Worm (Caenorhabditis elegans): Measurements from ENCODE around the gene arrd-2.

arrd-2 gene

ce11 chrII:9421969-9422368 is 14.4 kb downstream of the arrd-2 start, which contains the start of gene M176.11:
Gene M176.11, plus strand, starts transcription at chrII:9422269.
- TF ChIP-seq zip-8 (tag; optimal IDR thresholded peaks at IDR 0.05) (no peak), lsy-2 (tag; optimal IDR thresholded peaks at IDR 0.05) (no peak), unc-120 (tag; optimal IDR thresholded peaks at IDR 0.05; ENCODE audit: poor library complexity, severe bottlenecking) (no peak), ceh-43 (GFP tag; optimal IDR thresholded peaks at IDR 0.05) (no peak), nhr-12 (tag; optimal IDR thresholded peaks at IDR 0.05) (no peak), lin-32 (GFP tag; optimal IDR thresholded peaks at IDR 0.05) (no peak), drap-1 (GFP tag; optimal IDR thresholded peaks at IDR 0.05) (no peak), mab-5 (tag; optimal IDR thresholded peaks at IDR 0.05) (no peak), unc-62 (GFP tag; optimal IDR thresholded peaks at IDR 0.05) (no peak)

DNA sequence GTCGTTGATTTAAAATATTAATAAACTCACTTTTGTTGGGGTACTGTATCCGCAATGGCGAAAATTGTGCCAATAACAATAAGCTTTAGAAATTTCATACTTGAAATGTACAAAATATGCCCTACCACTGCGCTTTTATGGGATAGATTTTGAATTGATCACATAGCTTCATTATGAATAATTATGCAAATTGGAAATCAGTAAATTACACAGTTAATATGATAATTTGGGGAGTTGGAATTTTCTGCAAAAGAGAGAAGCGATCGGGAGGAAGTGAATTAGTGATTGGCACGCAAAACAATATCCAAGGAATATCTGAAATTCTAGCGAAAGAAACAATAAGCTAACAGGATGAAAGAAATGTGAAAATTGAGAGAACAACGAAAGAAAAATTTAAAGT is 18.5 kb downstream of the arrd-2 start, which contains the start of gene M176.10:
M176.10 (minus strand) TSS at position 101 of the 400 bp plus-strand sequence.
- TF ChIP-seq nhr-2 (tag; optimal IDR thresholded peaks at IDR 0.05) (no peak), mep-1 (tag; optimal IDR thresholded peaks at IDR 0.05) (no peak), nhr-28 (tag; optimal IDR thresholded peaks at IDR 0.05) (no peak), lin-13 (tag; optimal IDR thresholded peaks at IDR 0.05) (no peak), unc-39 (tag; optimal IDR thresholded peaks at IDR 0.05) (no peak), lin-32 (GFP tag; optimal IDR thresholded peaks at IDR 0.05) (no peak), nhr-12 (tag; optimal IDR thresholded peaks at IDR 0.05) (no peak), ces-1 (GFP tag; optimal IDR thresholded peaks at IDR 0.05) (no peak), sptf-1 (tag; optimal IDR thresholded peaks at IDR 0.05) (no peak), ceh-83 (GFP tag; optimal IDR thresholded peaks at IDR 0.05) (no peak), ztf-11 (tag; optimal IDR thresholded peaks at IDR 0.05) (no peak), ham-2 (GFP tag; optimal IDR thresholded peaks at IDR 0.05) (no peak), elt-3 (tag; optimal IDR thresholded peaks at IDR 0.05) (no peak), mab-5 (tag; optimal IDR thresholded peaks at IDR 0.05) (no peak), bed-3 (GFP tag; optimal IDR thresholded peaks at IDR 0.05) (no peak), pha-4 (tag; optimal IDR thresholded peaks at IDR 0.05) (no peak)

- TF ChIP-seq elt-1 (tag; optimal IDR thresholded peaks at IDR 0.05; ENCODE audit: borderline replicate concordance, insufficient read depth) (no peak), flh-1 (GFP tag; optimal IDR thresholded peaks at IDR 0.05) (no peak)
Measured at ce11 chrII:9427644-9428043, 20.1 kb downstream of the arrd-2 start, which contains the start of gene M176.5. Gene M176.5, minus strand, starts transcription at chrII:9427744.

DNA sequence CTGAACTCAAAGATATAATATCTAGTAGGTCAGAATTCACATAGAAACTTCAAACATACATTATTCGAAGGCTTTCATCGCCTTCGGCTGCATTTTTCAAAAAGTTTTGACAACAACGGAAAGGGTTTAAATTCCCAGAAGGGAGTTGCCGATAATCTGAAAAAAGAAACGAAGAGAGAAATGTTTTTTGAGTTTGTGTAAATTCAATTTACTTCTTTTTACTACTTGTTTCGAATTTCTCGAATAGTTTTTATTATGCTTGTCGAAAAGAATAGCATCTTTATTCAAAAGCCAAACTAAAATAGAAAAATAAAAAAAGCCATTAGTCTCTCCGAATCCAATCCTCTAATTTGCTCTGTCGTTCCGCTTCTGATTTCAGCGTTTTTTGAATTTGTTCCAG is 23.6 kb downstream of the arrd-2 start:
- TF ChIP-seq ces-1 (GFP tag; optimal IDR thresholded peaks at IDR 0.05): peak; percentile 27
- no peak for TF ChIP-seq pha-4 (tag; optimal IDR thresholded peaks at IDR 0.05)

DNA sequence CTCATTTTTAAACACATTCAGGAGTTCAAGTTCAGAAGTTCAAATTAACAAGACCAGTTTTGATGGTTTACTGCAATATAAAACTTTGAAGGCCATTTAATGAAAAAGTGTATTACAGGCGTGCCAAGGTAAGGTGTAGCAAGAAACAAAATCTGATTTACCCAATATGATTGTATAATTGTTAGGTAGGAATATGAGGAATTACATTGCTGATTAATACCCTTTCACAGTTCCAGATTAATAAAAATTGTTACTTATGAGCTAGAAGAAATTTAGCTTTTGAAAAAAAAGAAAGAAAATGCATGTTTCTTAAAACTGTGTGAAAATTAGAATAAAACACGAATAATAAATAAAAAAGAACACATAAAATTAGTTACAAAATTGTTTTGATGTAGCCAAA is 26.0 kb downstream of the arrd-2 start, which contains the start of gene kin-15:
kin-15 (minus strand) TSS at position 101 of the 400 bp plus-strand sequence.
- TF ChIP-seq bed-3 (GFP tag; optimal IDR thresholded peaks at IDR 0.05) (no peak), unc-39 (tag; optimal IDR thresholded peaks at IDR 0.05) (no peak), hlh-1 (tag; optimal IDR thresholded peaks at IDR 0.05) (no peak), zip-8 (tag; optimal IDR thresholded peaks at IDR 0.05) (no peak), lin-13 (tag; optimal IDR thresholded peaks at IDR 0.05) (no peak), mls-2 (tag; optimal IDR thresholded peaks at IDR 0.05) (no peak), drap-1 (GFP tag; optimal IDR thresholded peaks at IDR 0.05) (no peak), sptf-1 (tag; optimal IDR thresholded peaks at IDR 0.05) (no peak), snpc-4 (tag; optimal IDR thresholded peaks at IDR 0.05) (no peak), nhr-76 (tag; optimal IDR thresholded peaks at IDR 0.05) (no peak), ceh-43 (GFP tag; optimal IDR thresholded peaks at IDR 0.05) (no peak), ztf-11 (tag; optimal IDR thresholded peaks at IDR 0.05) (no peak), nhr-28 (tag; optimal IDR thresholded peaks at IDR 0.05) (no peak), ham-2 (GFP tag; optimal IDR thresholded peaks at IDR 0.05) (no peak), elt-3 (tag; optimal IDR thresholded peaks at IDR 0.05) (no peak), unc-120 (tag; optimal IDR thresholded peaks at IDR 0.05; ENCODE audit: poor library complexity, severe bottlenecking) (no peak), lsy-2 (tag; optimal IDR thresholded peaks at IDR 0.05) (no peak), mep-1 (tag; optimal IDR thresholded peaks at IDR 0.05) (no peak), ceh-39 (tag; optimal IDR thresholded peaks at IDR 0.05) (no peak), unc-62 (GFP tag; optimal IDR thresholded peaks at IDR 0.05) (no peak)

ce11 chrII:9436009-9436408 is 28.4 kb downstream of the arrd-2 start, which contains the start of gene kin-16:
Gene kin-16, minus strand, starts transcription at chrII:9436109.
- no peak for TF ChIP-seq lin-32 (GFP tag; optimal IDR thresholded peaks at IDR 0.05)
- TF ChIP-seq drap-1 (GFP tag; optimal IDR thresholded peaks at IDR 0.05): no peak
- no peak for TF ChIP-seq snpc-4 (tag; optimal IDR thresholded peaks at IDR 0.05)
- no peak for TF ChIP-seq tbx-8 (GFP tag; optimal IDR thresholded peaks at IDR 0.05)
- no peak for TF ChIP-seq ceh-83 (GFP tag; optimal IDR thresholded peaks at IDR 0.05)
- no peak for TF ChIP-seq sptf-1 (tag; optimal IDR thresholded peaks at IDR 0.05)
- no peak for TF ChIP-seq mab-5 (tag; optimal IDR thresholded peaks at IDR 0.05)
- no peak for TF ChIP-seq hlh-1 (tag; optimal IDR thresholded peaks at IDR 0.05)
- TF ChIP-seq cnd-1 (tag; optimal IDR thresholded peaks at IDR 0.05): no peak
- no peak for TF ChIP-seq lin-13 (tag; optimal IDR thresholded peaks at IDR 0.05)
- TF ChIP-seq unc-39 (tag; optimal IDR thresholded peaks at IDR 0.05): no peak
- no peak for TF ChIP-seq nhr-237 (tag; optimal IDR thresholded peaks at IDR 0.05)
- TF ChIP-seq elt-3 (tag; optimal IDR thresholded peaks at IDR 0.05): no peak
- TF ChIP-seq M03D4.4 (tag; optimal IDR thresholded peaks at IDR 0.05): no peak
- no peak for TF ChIP-seq ztf-11 (tag; optimal IDR thresholded peaks at IDR 0.05)
- no peak for TF ChIP-seq lsy-2 (tag; optimal IDR thresholded peaks at IDR 0.05)
- no peak for TF ChIP-seq nhr-76 (tag; optimal IDR thresholded peaks at IDR 0.05)
- TF ChIP-seq mep-1 (tag; optimal IDR thresholded peaks at IDR 0.05): no peak
- TF ChIP-seq unc-120 (tag; optimal IDR thresholded peaks at IDR 0.05; ENCODE audit: poor library complexity, severe bottlenecking): no peak

All from whole organism, mixed stage, embryonic.